Worm (Caenorhabditis elegans): ENCODE results near the gene C28A5.1.

Gene C28A5.1

DNA sequence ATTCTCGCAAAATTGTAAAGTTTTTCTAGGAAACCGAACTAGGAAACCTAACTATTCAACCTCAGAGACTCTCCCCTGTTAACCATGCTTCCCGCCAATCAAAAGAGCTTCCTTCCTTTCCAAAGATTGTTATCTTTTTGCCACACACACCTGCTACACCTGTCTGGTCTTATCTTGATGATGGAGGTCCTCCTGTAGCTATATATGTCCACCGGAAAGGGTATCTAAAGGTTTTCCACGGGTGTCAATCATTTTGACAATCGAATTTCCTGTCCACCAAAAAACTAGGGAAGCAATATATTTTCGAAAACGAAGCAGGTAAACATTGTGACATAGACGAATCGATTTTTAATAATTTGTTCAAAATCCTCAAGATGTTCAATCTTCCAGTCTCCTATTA lies 19.6 kb upstream of the C28A5.1 start:
- peak in 1 of 2 experiments; percentile 42 for TF ChIP-seq unc-62 (GFP tag; optimal IDR thresholded peaks at IDR 0.05 in 1 of 2)
- TF ChIP-seq unc-62 (tag; optimal IDR thresholded peaks at IDR 0.05) = no peak
- TF ChIP-seq F37D6.2 (tag; optimal IDR thresholded peaks at IDR 0.05) = no peak

ce11 chrIII:4453301-4453700 lies 19.2 kb upstream of the C28A5.1 start:
- TF ChIP-seq madf-5 (GFP tag; IDR thresholded peaks at IDR 0.05) (0 out of 4 replicates have a peak, but pooled peaks of 1 of the 2 experiments have one; percentile 47), lin-13 (GFP tag; optimal IDR thresholded peaks at IDR 0.05) (no peak)

DNA sequence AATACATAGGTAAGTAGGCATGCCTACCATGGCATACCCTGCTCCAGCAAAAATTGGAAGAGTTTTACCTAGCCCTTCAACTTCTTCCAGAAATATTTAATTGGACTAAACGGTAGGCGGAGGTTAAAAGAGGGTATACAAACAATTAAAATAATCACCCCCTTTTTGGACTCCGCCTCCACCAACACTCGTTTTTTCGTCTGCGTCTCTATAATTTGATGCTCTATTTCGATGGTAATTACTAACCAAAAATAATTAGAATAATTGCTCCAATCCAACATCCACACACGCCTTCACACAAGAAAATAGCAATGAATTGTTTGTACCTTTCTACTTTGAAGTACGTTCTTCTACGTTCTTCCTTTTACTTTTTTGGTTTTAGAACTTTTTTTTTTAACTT lies 18.6 kb upstream of the C28A5.1 start:
- TF ChIP-seq tag-97 (GFP tag; IDR thresholded peaks at IDR 0.05) (no peak), zag-1 (tag; optimal IDR thresholded peaks at IDR 0.05) (no peak), spr-3 (GFP tag; optimal IDR thresholded peaks at IDR 0.05) (no peak), hif-1 (tag; optimal IDR thresholded peaks at IDR 0.05) (no peak), fkh-10 (GFP tag; optimal IDR thresholded peaks at IDR 0.05) (no peak), zip-11 (GFP tag; IDR thresholded peaks at IDR 0.05) (no peak), fos-1 (tag; optimal IDR thresholded peaks at IDR 0.05) (no peak), aha-1 (tag) (peak; percentile 61)

- TF ChIP-seq spr-1 (tag; optimal IDR thresholded peaks at IDR 0.05) (no peak), D1046.2 (GFP tag; IDR thresholded peaks at IDR 0.05) (0 out of 2 replicates have a peak, but pooled peaks have one; percentile 18)
Observed at ce11 chrIII:4450773-4451423, 16.8 kb upstream of the C28A5.1 start.

DNA sequence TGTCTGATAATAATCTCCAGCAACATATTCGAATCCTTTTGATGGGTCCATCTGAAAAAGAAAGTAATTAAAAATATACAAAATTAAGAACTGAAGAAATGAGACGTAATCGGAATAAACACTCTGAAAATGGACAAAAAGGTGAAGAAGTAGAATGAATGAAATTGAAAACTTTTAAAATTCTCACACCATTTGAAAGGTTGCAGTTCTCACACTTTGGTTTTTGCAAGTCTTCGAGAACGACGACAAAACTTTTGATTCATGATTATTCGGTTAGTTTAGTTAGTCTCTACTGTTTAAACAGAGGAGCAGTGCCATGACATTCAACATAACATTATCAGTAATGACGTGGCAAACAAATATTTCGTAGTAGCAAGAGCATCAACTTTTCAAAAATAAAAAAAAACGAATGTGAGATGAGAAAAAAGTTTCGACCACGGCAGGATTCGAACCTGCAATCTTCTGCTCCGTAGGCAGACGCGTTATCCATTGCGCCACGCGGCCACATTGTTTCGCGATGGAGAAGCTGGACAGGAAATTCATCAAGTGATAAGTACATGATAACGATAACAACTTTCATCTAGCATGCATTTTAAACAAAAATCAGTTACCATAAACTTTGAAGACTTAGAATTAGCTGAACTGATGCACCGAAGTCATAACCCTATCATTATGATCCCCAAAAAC lies 15.9 kb upstream of the C28A5.1 start, which contains the start of gene ceh-43:
TSS of gene ceh-43 (minus strand) at position 51 of the 687 bp plus-strand sequence.
- peak; percentile 59; the same call in 1 of the 2 replicates for TF ChIP-seq vab-7 (GFP tag; IDR thresholded peaks at IDR 0.05)
- TF ChIP-seq jun-1 (tag; optimal IDR thresholded peaks at IDR 0.05) = no peak
- no peak for TF ChIP-seq ztf-11 (tag; optimal IDR thresholded peaks at IDR 0.05)
- TF ChIP-seq unc-62 (GFP tag; optimal IDR thresholded peaks at IDR 0.05 in 1 of 2) = no peak
- no peak for TF ChIP-seq unc-62 (tag; optimal IDR thresholded peaks at IDR 0.05)
- TF ChIP-seq nhr-111 (GFP tag; optimal IDR thresholded peaks at IDR 0.05) = no peak
- peak; percentile 64 for TF ChIP-seq lin-38 (GFP tag; IDR thresholded peaks at IDR 0.05)
- TF ChIP-seq mxl-3 (GFP tag; optimal IDR thresholded peaks at IDR 0.05) = no peak
- peak; percentile 59; the same call in 1 of the 2 replicates for TF ChIP-seq F26F4.8 (GFP tag; conservative IDR thresholded peaks at IDR 0.05)
- no peak for TF ChIP-seq gei-8 (GFP tag; optimal IDR thresholded peaks at IDR 0.05)
- 0 out of 4 replicates have a peak, but pooled peaks of 1 of the 2 experiments have one; percentile 38 for TF ChIP-seq madf-5 (GFP tag; IDR thresholded peaks at IDR 0.05)
- peak; percentile 57 for TF ChIP-seq mes-2 (tag; optimal IDR thresholded peaks at IDR 0.05; ENCODE audit: poor library complexity, severe bottlenecking)
- TF ChIP-seq ZK337.2 (GFP tag; IDR thresholded peaks at IDR 0.05) = peak; percentile 38; the same call in 1 of the 2 replicates
- TF ChIP-seq zfp-2 (tag; optimal IDR thresholded peaks at IDR 0.05) = no peak
- 0 out of 2 replicates have a peak, but pooled peaks have one; percentile 16 for TF ChIP-seq zfp-3 (GFP tag; conservative IDR thresholded peaks at IDR 0.05)
- TF ChIP-seq egl-27 (tag; optimal IDR thresholded peaks at IDR 0.05) = no peak
- no peak for TF ChIP-seq lin-15B (tag; optimal IDR thresholded peaks at IDR 0.05)
- TF ChIP-seq dpl-1 (GFP tag; optimal IDR thresholded peaks at IDR 0.05) = no peak
- no peak for TF ChIP-seq nhr-10 (tag; optimal IDR thresholded peaks at IDR 0.05)
- TF ChIP-seq fos-1 (tag; optimal IDR thresholded peaks at IDR 0.05) = no peak
- no peak for TF ChIP-seq mdt-29 (GFP tag; IDR thresholded peaks at IDR 0.05)
- no peak for TF ChIP-seq zip-11 (GFP tag; IDR thresholded peaks at IDR 0.05)
- TF ChIP-seq ceh-44 (GFP tag; IDR thresholded peaks at IDR 0.05) = no peak
- no peak for TF ChIP-seq ces-1 (GFP tag; optimal IDR thresholded peaks at IDR 0.05)
- TF ChIP-seq hif-1 (tag; optimal IDR thresholded peaks at IDR 0.05) = no peak
- TF ChIP-seq nhr-77 (tag; optimal IDR thresholded peaks at IDR 0.05) = no peak
- TF ChIP-seq nhr-76 (tag; optimal IDR thresholded peaks at IDR 0.05) = no peak
- TF ChIP-seq nhr-28 (tag; optimal IDR thresholded peaks at IDR 0.05) = no peak
- no peak for TF ChIP-seq lin-39 (tag; optimal IDR thresholded peaks at IDR 0.05)
- no peak for TF ChIP-seq saeg-2 (GFP tag; IDR thresholded peaks at IDR 0.05)
- TF ChIP-seq mxl-2 (GFP tag; conservative IDR thresholded peaks at IDR 0.05) = no peak
- TF ChIP-seq tag-97 (GFP tag; IDR thresholded peaks at IDR 0.05) = no peak
- no peak for TF ChIP-seq fkh-10 (GFP tag; optimal IDR thresholded peaks at IDR 0.05)
- 0 out of 2 replicates have a peak, but pooled peaks have one; percentile 14 for TF ChIP-seq snpc-1.2 (GFP tag; IDR thresholded peaks at IDR 0.05)

All from whole organism, L4 larva.